Worm (Caenorhabditis elegans): ENCODE measurements around the gene dbt-1.
A peak's percentile ranks its signal among the peaks of the same experiment; 100 is the strongest.

dbt-1 gene

ce11 chrII:7985029-7985428, 40.0 kb upstream of the dbt-1 start:
- TF ChIP-seq tbx-2 (tag; optimal IDR thresholded peaks at IDR 0.05) (no peak), vab-15 (tag; optimal IDR thresholded peaks at IDR 0.05) (no peak), fkh-10 (GFP tag; optimal IDR thresholded peaks at IDR 0.05) (no peak), F16B12.6 (tag; optimal IDR thresholded peaks at IDR 0.05) (no peak), xbp-1 (tag; optimal IDR thresholded peaks at IDR 0.05) (no peak), fos-1 (tag; optimal IDR thresholded peaks at IDR 0.05) (no peak), ztf-11 (tag; optimal IDR thresholded peaks at IDR 0.05) (no peak), C04F5.9 (tag; optimal IDR thresholded peaks at IDR 0.05) (no peak), C34B4.2 (tag; optimal IDR thresholded peaks at IDR 0.05) (no peak), sox-4 (tag; optimal IDR thresholded peaks at IDR 0.05) (no peak), egl-13 (tag; optimal IDR thresholded peaks at IDR 0.05) (no peak), isw-1 (GFP tag; IDR thresholded peaks at IDR 0.05) (no peak), ztf-4 (tag; optimal IDR thresholded peaks at IDR 0.05) (no peak), nhr-11 (tag; optimal IDR thresholded peaks at IDR 0.05) (no peak)

- TF ChIP-seq jun-1 (tag; optimal IDR thresholded peaks at IDR 0.05) (no peak), lin-14 (GFP tag; optimal IDR thresholded peaks at IDR 0.05) (peak; percentile 21), fkh-10 (GFP tag; optimal IDR thresholded peaks at IDR 0.05) (peak; percentile 25), unc-86 (tag; optimal IDR thresholded peaks at IDR 0.05) (peak; percentile 10)
Observed at ce11 chrII:7984071-7984470, 39.1 kb upstream of the dbt-1 start.

- TF ChIP-seq nhr-12 (tag; optimal IDR thresholded peaks at IDR 0.05) (no peak), lin-39 (tag; optimal IDR thresholded peaks at IDR 0.05) (no peak), C34B4.2 (tag; optimal IDR thresholded peaks at IDR 0.05) (no peak), dpl-1 (GFP tag; optimal IDR thresholded peaks at IDR 0.05) (no peak), rnt-1 (tag; optimal IDR thresholded peaks at IDR 0.05) (no peak), pqm-1 (tag; optimal IDR thresholded peaks at IDR 0.05) (no peak), efl-3 (GFP tag; optimal IDR thresholded peaks at IDR 0.05) (no peak), ceh-90 (tag; optimal IDR thresholded peaks at IDR 0.05) (no peak)
Observed at ce11 chrII:7983454-7983853, 38.4 kb upstream of the dbt-1 start.

ce11 chrII:7981084-7981483, 36.1 kb upstream of the dbt-1 start:
- TF ChIP-seq elt-3 (tag; optimal IDR thresholded peaks at IDR 0.05), result no peak
- TF ChIP-seq aly-2 (tag; optimal IDR thresholded peaks at IDR 0.05), result no peak
- no peak for TF ChIP-seq C04F5.9 (tag; optimal IDR thresholded peaks at IDR 0.05)
- TF ChIP-seq efl-3 (GFP tag; optimal IDR thresholded peaks at IDR 0.05), result no peak
- TF ChIP-seq nhr-76 (tag; optimal IDR thresholded peaks at IDR 0.05), result no peak
- no peak for TF ChIP-seq unc-86 (tag; optimal IDR thresholded peaks at IDR 0.05)
- TF ChIP-seq C16A3.4 (tag; optimal IDR thresholded peaks at IDR 0.05), result no peak
- no peak for TF ChIP-seq nhr-90 (tag; optimal IDR thresholded peaks at IDR 0.05; ENCODE audit: poor library complexity)

ce11 chrII:7977513-7977912, 32.5 kb upstream of the dbt-1 start:
- TF ChIP-seq egl-27 (tag; optimal IDR thresholded peaks at IDR 0.05) (no peak), nhr-20 (tag; optimal IDR thresholded peaks at IDR 0.05) (peak; percentile 9), grh-1 (GFP tag; IDR thresholded peaks at IDR 0.05) (no peak), tlp-1 (tag; optimal IDR thresholded peaks at IDR 0.05) (no peak), pag-3 (tag; optimal IDR thresholded peaks at IDR 0.05; ENCODE audit: borderline replicate concordance, insufficient read depth) (no peak), nhr-76 (tag; optimal IDR thresholded peaks at IDR 0.05) (no peak), ceh-88 (GFP tag; IDR thresholded peaks at IDR 0.05) (no peak), C34B4.2 (tag; optimal IDR thresholded peaks at IDR 0.05) (no peak), fkh-8 (tag; optimal IDR thresholded peaks at IDR 0.05) (peak; percentile 82), nhr-28 (tag; optimal IDR thresholded peaks at IDR 0.05) (no peak), ceh-8 (GFP tag; optimal IDR thresholded peaks at IDR 0.05) (no peak), pqm-1 (tag; optimal IDR thresholded peaks at IDR 0.05) (no peak), ama-1 (optimal IDR thresholded peaks at IDR 0.05) (no peak), aly-2 (tag; optimal IDR thresholded peaks at IDR 0.05) (no peak), snpc-4 (tag; optimal IDR thresholded peaks at IDR 0.05) (no peak), sup-37 (GFP tag; optimal IDR thresholded peaks at IDR 0.05) (no peak), sox-4 (tag; optimal IDR thresholded peaks at IDR 0.05) (peak; percentile 61), lin-14 (GFP tag; optimal IDR thresholded peaks at IDR 0.05) (peak; percentile 7), Y116A8C.19 (tag; optimal IDR thresholded peaks at IDR 0.05; ENCODE audit: borderline replicate concordance) (no peak), unc-130 (tag; optimal IDR thresholded peaks at IDR 0.05) (no peak), mdl-1 (tag; optimal IDR thresholded peaks at IDR 0.05) (no peak), ztf-11 (tag; optimal IDR thresholded peaks at IDR 0.05) (no peak), lin-39 (tag; optimal IDR thresholded peaks at IDR 0.05) (no peak), hlh-17 (GFP tag; optimal IDR thresholded peaks at IDR 0.05; ENCODE audit: borderline replicate concordance) (no peak), C04F5.9 (tag; optimal IDR thresholded peaks at IDR 0.05) (no peak)
